Worm (Caenorhabditis elegans) whole organism, young adult: Measurements from ENCODE around the gene Y55F3AM.11.

Source experiments
- B0035.1 ChIP-seq: sonication (generic microtip); optimal IDR thresholded peaks from 2 replicates; lab custom pipeline; 2016; ENCODE audit warnings: missing genetic modification characterization, mild to moderate bottlenecking, missing compliant biosample characterization, missing genotype, missing genetic modification reagents
- B0261.1 ChIP-seq: sonication (generic microtip); optimal IDR thresholded peaks from 2 replicates; lab custom pipeline; 2016; ENCODE audit warnings: mild to moderate bottlenecking, missing genetic modification characterization, moderate library complexity, missing compliant biosample characterization
- C06A6.2 ChIP-seq: fragments of 200-800 bp; sonication (Bioruptor generic); conservative IDR thresholded peaks from 2 replicates; pipeline ENCODE4 v1.3.6; 2022; ENCODE audit warnings: missing genetic modification characterization, missing compliant biosample characterization
- F37B4.10 ChIP-seq: fragments of 200-800 bp; sonication (Bioruptor generic); IDR thresholded peaks from 2 replicates; pipeline ENCODE4 v1.3.6; 2022; ENCODE audit warnings: missing genetic modification characterization, missing compliant biosample characterization
- F52B5.7 ChIP-seq: sonication (generic microtip); optimal IDR thresholded peaks from 2 replicates; lab custom pipeline; 2016; ENCODE audit warnings: mild to moderate bottlenecking, missing genetic modification characterization, missing compliant biosample characterization
- F57A8.1 ChIP-seq: fragments of 200-800 bp; sonication (Bioruptor generic); optimal IDR thresholded peaks from 2 replicates; lab custom pipeline; 2018; ENCODE audit warnings: mild to moderate bottlenecking, missing genetic modification characterization, moderate library complexity, missing compliant biosample characterization
- F57C9.4 ChIP-seq: sonication (generic microtip); optimal IDR thresholded peaks from 2 replicates; lab custom pipeline; 2017; ENCODE audit warnings: mild to moderate bottlenecking, missing genetic modification characterization, missing compliant biosample characterization
- K11D2.4 ChIP-seq: fragments of 200-800 bp; sonication (Bioruptor generic); IDR thresholded peaks from 2 replicates; pipeline ENCODE4 v1.3.6; 2022; ENCODE audit warnings: missing genetic modification reagents, missing genetic modification characterization, missing compliant biosample characterization
- Y53F4B.3 ChIP-seq: fragments of 200-800 bp; sonication (Bioruptor generic); IDR thresholded peaks from 2 replicates; pipeline ENCODE4 v1.3.6; 2022; ENCODE audit warnings: missing genetic modification reagents, missing genetic modification characterization, missing compliant biosample characterization
- aptf-2 ChIP-seq: fragments of 200-800 bp; sonication (Bioruptor generic); conservative IDR thresholded peaks from 2 replicates; pipeline ENCODE4 v1.3.6; 2022; ENCODE audit warnings: missing genetic modification reagents, missing genetic modification characterization, missing compliant biosample characterization
- aptf-3 ChIP-seq: fragments of 200-800 bp; sonication (Bioruptor generic); IDR thresholded peaks from 2 replicates; pipeline ENCODE4 v1.3.6; 2022; ENCODE audit warnings: missing genetic modification characterization, missing compliant biosample characterization
- atf-7 ChIP-seq: sonication (generic microtip); optimal IDR thresholded peaks from 2 replicates; lab custom pipeline; 2017; ENCODE audit warnings: mild to moderate bottlenecking, missing genetic modification characterization, missing compliant biosample characterization
- athp-1 ChIP-seq: sonication (generic microtip); optimal IDR thresholded peaks from 2 replicates; lab custom pipeline; 2017; ENCODE audit warnings: mild to moderate bottlenecking, missing genetic modification characterization, missing compliant biosample characterization
- attf-3 ChIP-seq: fragments of 200-800 bp; sonication (Bioruptor generic); conservative IDR thresholded peaks from 2 replicates; pipeline ENCODE4 v1.3.6; 2022; ENCODE audit warnings: missing genetic modification reagents, missing genetic modification characterization, missing compliant biosample characterization
- bed-1 ChIP-seq: fragments of 200-800 bp; sonication (Bioruptor generic); IDR thresholded peaks from 2 replicates; pipeline ENCODE4 v1.3.6; 2022; ENCODE audit warnings: missing genetic modification reagents, missing genetic modification characterization, missing compliant biosample characterization
- bed-2 ChIP-seq: fragments of 200-800 bp; sonication (Bioruptor generic); IDR thresholded peaks from 2 replicates; pipeline ENCODE4 v1.3.6; 2022; ENCODE audit warnings: missing genetic modification reagents, missing genetic modification characterization, missing compliant biosample characterization
- ccch-3 ChIP-seq: fragments of 200-800 bp; sonication (Bioruptor generic); optimal IDR thresholded peaks from 2 replicates; lab custom pipeline; 2018; ENCODE audit warnings: mild to moderate bottlenecking, missing genetic modification characterization, missing compliant biosample characterization
- ceh-100 ChIP-seq: fragments of 200-800 bp; sonication (Bioruptor generic); IDR thresholded peaks from 2 replicates; pipeline ENCODE4 v1.3.6; 2022; ENCODE audit warnings: missing genetic modification reagents, missing genetic modification characterization, missing compliant biosample characterization
- ceh-58 ChIP-seq: fragments of 200-800 bp; sonication (Bioruptor generic); IDR thresholded peaks from 2 replicates; pipeline ENCODE4 v1.3.6; 2022; ENCODE audit warnings: missing genetic modification characterization, missing compliant biosample characterization
- ceh-79 ChIP-seq: sonication (generic microtip); optimal IDR thresholded peaks from 2 replicates; lab custom pipeline; 2017; ENCODE audit warnings: mild to moderate bottlenecking, missing genetic modification characterization, missing compliant biosample characterization
- ceh-91 ChIP-seq: fragments of 200-800 bp; sonication (Bioruptor generic); IDR thresholded peaks from 2 replicates; pipeline ENCODE4 v1.3.6; 2022; ENCODE audit warnings: missing genetic modification reagents, missing genetic modification characterization, missing compliant biosample characterization
- efl-1 ChIP-seq: fragments of 150-350 bp; optimal IDR thresholded peaks from 2 replicates; lab custom pipeline; 2014; ENCODE audit warnings: missing biosample characterization, missing genetic modification reagents, missing genetic modification characterization
- ekl-4 ChIP-seq: fragments of 200-800 bp; sonication (Bioruptor generic); IDR thresholded peaks from 2 replicates; pipeline ENCODE4 v1.3.6; 2022; ENCODE audit warnings: missing genetic modification reagents, missing genetic modification characterization, missing compliant biosample characterization
- gei-17 ChIP-seq: fragments of 200-800 bp; sonication (Bioruptor generic); optimal IDR thresholded peaks from 2 replicates; lab custom pipeline; 2018; ENCODE audit warnings: mild to moderate bottlenecking, missing genetic modification characterization, missing compliant biosample characterization
- hlh-26 ChIP-seq: fragments of 200-800 bp; sonication (Bioruptor generic); conservative IDR thresholded peaks from 2 replicates; pipeline ENCODE4 v1.3.6; 2022; ENCODE audit warnings: missing genetic modification reagents, missing genetic modification characterization, missing compliant biosample characterization
- hmg-1.2 ChIP-seq: fragments of 200-800 bp; sonication (Bioruptor generic); IDR thresholded peaks from 2 replicates; pipeline ENCODE4 v1.3.6; 2022; ENCODE audit warnings: missing genetic modification reagents, missing genetic modification characterization, missing compliant biosample characterization
- hmg-20 ChIP-seq: fragments of 200-800 bp; sonication (Bioruptor generic); IDR thresholded peaks from 2 replicates; pipeline ENCODE4 v1.3.6; 2022; ENCODE audit warnings: missing genetic modification reagents, missing genetic modification characterization, missing compliant biosample characterization
- hrde-1 ChIP-seq: sonication (generic microtip); optimal IDR thresholded peaks from 2 replicates; lab custom pipeline; 2016; ENCODE audit warnings: missing genetic modification characterization, mild to moderate bottlenecking, missing compliant biosample characterization, moderate library complexity, missing genotype, missing genetic modification reagents, borderline replicate concordance
- let-526 ChIP-seq: fragments of 200-800 bp; sonication (Bioruptor generic); IDR thresholded peaks from 2 replicates; pipeline ENCODE4 v1.3.6; 2022; ENCODE audit warnings: missing genetic modification reagents, missing genetic modification characterization, missing compliant biosample characterization
- lin-26 ChIP-seq: fragments of 200-800 bp; sonication (Bioruptor generic); IDR thresholded peaks from 2 replicates; pipeline ENCODE4 v1.3.6; 2022; ENCODE audit warnings: missing genetic modification reagents, missing genetic modification characterization, missing compliant biosample characterization
- lin-35 ChIP-seq, 3 experiments: fragments of 150-350 bp in 2 of 3; sonication (generic microtip) in 1 of 3; optimal IDR thresholded peaks; 2 replicates each; lab custom pipeline; 2014 to 2018; ENCODE audit warnings: missing biosample characterization in 3 of 3, missing genetic modification characterization in 3 of 3, missing genetic modification reagents in 3 of 3
- lin-40 ChIP-seq: sonication (generic microtip); optimal IDR thresholded peaks from 2 replicates; lab custom pipeline; 2016; ENCODE audit warnings: missing genetic modification characterization, mild to moderate bottlenecking, missing compliant biosample characterization, missing genotype, missing genetic modification reagents
- lir-1 ChIP-seq: fragments of 200-800 bp; sonication (Bioruptor generic); conservative IDR thresholded peaks from 2 replicates; pipeline ENCODE4 v1.3.6; 2022; ENCODE audit warnings: missing genetic modification reagents, missing genetic modification characterization, missing compliant biosample characterization
- madf-6 ChIP-seq: fragments of 200-800 bp; sonication (Bioruptor generic); IDR thresholded peaks from 2 replicates; pipeline ENCODE4 v1.3.6; 2022; ENCODE audit warnings: missing genetic modification reagents, missing genetic modification characterization, missing compliant biosample characterization
- mcd-1 ChIP-seq: fragments of 200-800 bp; sonication (Bioruptor generic); IDR thresholded peaks from 2 replicates; pipeline ENCODE4 v1.3.6; 2022; ENCODE audit warnings: missing genetic modification reagents, missing genetic modification characterization, missing compliant biosample characterization
- mes-4 ChIP-seq: sonication (generic microtip); optimal IDR thresholded peaks from 2 replicates; lab custom pipeline; 2016; ENCODE audit warnings: missing genotype, missing genetic modification characterization, missing compliant biosample characterization
- mxl-1 ChIP-seq: sonication (generic microtip); optimal IDR thresholded peaks from 2 replicates; lab custom pipeline; 2016; ENCODE audit warnings: missing genetic modification characterization, missing compliant biosample characterization
- nfya-2 ChIP-seq: fragments of 200-800 bp; sonication (Bioruptor generic); IDR thresholded peaks from 2 replicates; pipeline ENCODE4 v1.3.6; 2022; ENCODE audit warnings: missing genetic modification reagents, missing genetic modification characterization, missing compliant biosample characterization
- nhr-179 ChIP-seq: sonication (generic microtip); optimal IDR thresholded peaks from 2 replicates; lab custom pipeline; 2016; ENCODE audit warnings: mild to moderate bottlenecking, missing genetic modification characterization, missing compliant biosample characterization
- nhr-27 ChIP-seq: fragments of 200-800 bp; sonication (Bioruptor generic); optimal IDR thresholded peaks from 2 replicates; lab custom pipeline; 2018; ENCODE audit warnings: mild to moderate bottlenecking, missing genetic modification characterization, moderate library complexity, missing compliant biosample characterization
- nhr-80 ChIP-seq: sonication (generic microtip); optimal IDR thresholded peaks from 2 replicates; lab custom pipeline; 2016; ENCODE audit warnings: missing genetic modification characterization, missing compliant biosample characterization
- nhr-90 ChIP-seq: sonication (generic microtip); optimal IDR thresholded peaks from 2 replicates; lab custom pipeline; 2016; ENCODE audit warnings: missing genotype, mild to moderate bottlenecking, missing genetic modification characterization, missing compliant biosample characterization
- pbrm-1 ChIP-seq: fragments of 200-800 bp; sonication (Bioruptor generic); IDR thresholded peaks from 2 replicates; pipeline ENCODE4 v1.3.6; 2022; ENCODE audit warnings: missing genetic modification reagents, missing genetic modification characterization, missing compliant biosample characterization
- rec-8 ChIP-seq, 2 experiments: sonication (generic microtip); optimal IDR thresholded peaks; 2 replicates each; lab custom pipeline; 2016; ENCODE audit warnings: mild to moderate bottlenecking in 2 of 2, missing genetic modification characterization in 2 of 2, missing genetic modification reagents in 2 of 2, missing genotype in 2 of 2, missing biosample characterization in 1 of 2, missing compliant biosample characterization in 1 of 2, moderate library complexity in 1 of 2
- snpc-1.3 ChIP-seq: sonication (generic microtip); optimal IDR thresholded peaks from 2 replicates; lab custom pipeline; 2017; ENCODE audit warnings: missing genetic modification characterization, mild to moderate bottlenecking, missing compliant biosample characterization, antibody characterized with exemption, moderate library complexity, missing genotype, missing genetic modification reagents; ENCODE audit not compliant: insufficient read depth
- snpc-3.4 ChIP-seq: sonication (generic microtip); optimal IDR thresholded peaks from 2 replicates; lab custom pipeline; 2017; ENCODE audit warnings: missing genetic modification characterization, mild to moderate bottlenecking, missing compliant biosample characterization, antibody characterized with exemption, moderate library complexity, missing genotype, missing genetic modification reagents
- unc-62 ChIP-seq: fragments of 150-350 bp; optimal IDR thresholded peaks from 2 replicates; lab custom pipeline; 2014; ENCODE audit warnings: missing biosample characterization, missing genetic modification reagents, missing genetic modification characterization
- ztf-18 ChIP-seq: sonication (generic microtip); optimal IDR thresholded peaks from 2 replicates; lab custom pipeline; 2016; ENCODE audit warnings: missing genotype, mild to moderate bottlenecking, missing genetic modification characterization, missing compliant biosample characterization
- ztf-26 ChIP-seq: sonication (generic microtip); optimal IDR thresholded peaks from 2 replicates; lab custom pipeline; 2017; ENCODE audit warnings: missing genetic modification characterization, missing compliant biosample characterization
- ztf-3 ChIP-seq: fragments of 200-800 bp; sonication (Bioruptor generic); optimal IDR thresholded peaks from 2 replicates; lab custom pipeline; 2018; ENCODE audit warnings: mild to moderate bottlenecking, missing genetic modification characterization, missing compliant biosample characterization

Y55F3AM.11 gene

ce11 chrIV:1070383-1070782 is 26.2 kb upstream of the Y55F3AM.11 start (continued):
- TF ChIP-seq ceh-100 (GFP tag; lab: Robert Waterston, UW) (no peak), rec-8 (tag; optimal IDR thresholded peaks at IDR 0.05; lab: Kevin White, UChicago) (no peak), F52B5.7 (tag; lab: Kevin White, UChicago) (no peak), snpc-1.3 (tag; lab: Kevin White, UChicago) (no peak), attf-3 (GFP tag; lab: Robert Waterston, UW) (0 out of 2 replicates have a peak, but pooled peaks have one; percentile 42), lin-26 (GFP tag; lab: Robert Waterston, UW) (no peak), nfya-2 (GFP tag; lab: Robert Waterston, UW) (no peak), hmg-1.2 (GFP tag; lab: Robert Waterston, UW) (peak; percentile 84), madf-6 (GFP tag; lab: Robert Waterston, UW) (no peak), nhr-90 (tag; lab: Kevin White, UChicago) (no peak), F57C9.4 (tag; lab: Kevin White, UChicago) (no peak), ztf-3 (no peak), K11D2.4 (GFP tag; lab: Robert Waterston, UW) (peak; percentile 83), mes-4 (tag; lab: Kevin White, UChicago) (no peak), aptf-3 (GFP tag; lab: Robert Waterston, UW) (no peak), Y53F4B.3 (GFP tag; lab: Robert Waterston, UW) (no peak), aptf-2 (GFP tag; lab: Robert Waterston, UW) (no peak), bed-1 (GFP tag; lab: Robert Waterston, UW) (no peak), B0261.1 (tag; lab: Kevin White, UChicago) (no peak), athp-1 (tag; lab: Kevin White, UChicago) (no peak), C06A6.2 (GFP tag; lab: Robert Waterston, UW) (no peak), hlh-26 (GFP tag; lab: Robert Waterston, UW) (no peak), lir-1 (GFP tag; lab: Robert Waterston, UW) (no peak), atf-7 (tag; lab: Kevin White, UChicago) (no peak), efl-1 (GFP tag; lab: Kevin White, UChicago) (no peak), ekl-4 (GFP tag; lab: Robert Waterston, UW) (no peak), mcd-1 (peak; percentile 66), hrde-1 (tag; lab: Kevin White, UChicago) (no peak), F37B4.10 (GFP tag; lab: Robert Waterston, UW) (no peak), ceh-58 (no peak), nhr-27 (tag; lab: Kevin White, UChicago) (no peak), unc-62 (GFP tag; lab: Kevin White, UChicago) (no peak), ztf-18 (tag; lab: Kevin White, UChicago) (peak; percentile 23), gei-17 (no peak), lin-35 (GFP tag; optimal IDR thresholded peaks at IDR 0.05; lab: Kevin White, UChicago) (peak in 1 of 3 experiments; percentile 54), B0035.1 (no peak), hmg-20 (GFP tag; lab: Robert Waterston, UW) (no peak), ccch-3 (GFP tag; lab: Kevin White, UChicago) (no peak), mxl-1 (no peak), ceh-79 (tag; lab: Kevin White, UChicago) (no peak), nhr-179 (no peak), ztf-26 (no peak), bed-2 (GFP tag; lab: Robert Waterston, UW) (no peak), ceh-91 (GFP tag; lab: Robert Waterston, UW) (no peak), lin-40 (tag; lab: Kevin White, UChicago) (no peak), let-526 (GFP tag; lab: Robert Waterston, UW) (no peak), pbrm-1 (peak; percentile 80; the same call in 1 of the 2 replicates), nhr-80 (tag; lab: Kevin White, UChicago) (peak; percentile 88), snpc-3.4 (no peak), F57A8.1 (no peak)
